Comparison of ENCODE assay signal across 2 fruit fly cellular contexts in the genomic region with DNA sequence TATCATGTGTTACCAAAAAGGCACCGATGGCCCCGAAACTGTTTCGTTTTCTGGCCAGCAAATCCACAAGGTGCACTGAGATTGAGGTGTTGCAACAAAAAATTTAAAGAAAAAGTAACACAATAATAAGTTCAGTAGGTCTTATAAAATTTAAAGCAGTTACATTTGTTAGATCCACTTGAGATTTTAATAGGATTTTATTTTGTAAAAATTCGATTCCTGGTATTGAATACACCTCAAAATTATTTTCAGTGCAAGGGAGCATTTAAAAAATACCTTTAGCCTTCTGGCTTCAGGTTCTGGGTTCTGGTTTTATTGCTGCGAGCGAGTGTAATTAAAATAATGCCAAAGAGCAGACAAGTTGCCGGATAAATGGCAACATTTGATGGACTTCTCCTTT.
A peak's percentile ranks its signal among the peaks of the same experiment; 100 is the strongest.
TF ChIP-seq lines count a peak whose summit lies in the region.

No protein-coding gene starts in this region.

TF ChIP-seq in whole organism, prepupa, 60 proteins besides CTCF, POLR2A, EP300 and RAD21 (continued from another document):
- TF ChIP-seq eg (GFP tag; IDR thresholded peaks at IDR 0.05; lab: Robert Waterston, UW), result no peak
- TF ChIP-seq Eip78C (GFP tag; lab: Kevin White, UChicago), result peak; percentile 89
- TF ChIP-seq CG10631 (GFP tag; optimal IDR thresholded peaks at IDR 0.05; lab: Kevin White, UChicago), result peak; percentile 59
- peak; percentile 7 for TF ChIP-seq Eip93F (GFP tag; optimal IDR thresholded peaks at IDR 0.05; lab: Kevin White, UChicago)
- TF ChIP-seq fd59A (GFP tag; optimal IDR thresholded peaks at IDR 0.05; lab: Kevin White, UChicago), result peak; percentile 41
- peak; percentile 34 for TF ChIP-seq CG6808 (GFP tag; optimal IDR thresholded peaks at IDR 0.05; lab: Kevin White, UChicago)
- no peak for TF ChIP-seq CG11294 (GFP tag; IDR thresholded peaks at IDR 0.05; lab: Robert Waterston, UW)
- TF ChIP-seq Sox102F (GFP tag; optimal IDR thresholded peaks at IDR 0.05; lab: Kevin White, UChicago), result peak; percentile 84
- TF ChIP-seq Ets96B (tag; optimal IDR thresholded peaks at IDR 0.05; lab: Kevin White, UChicago), result peak; percentile 67
- TF ChIP-seq CG16779 (tag; optimal IDR thresholded peaks at IDR 0.05; lab: Kevin White, UChicago), result no peak
- no peak for TF ChIP-seq salr (GFP tag; optimal IDR thresholded peaks at IDR 0.05; lab: Kevin White, UChicago)
- peak; percentile 43 for TF ChIP-seq achi (GFP tag; optimal IDR thresholded peaks at IDR 0.05; lab: Kevin White, UChicago)
- peak; percentile 74 for TF ChIP-seq vri (GFP tag; optimal IDR thresholded peaks at IDR 0.05; lab: Kevin White, UChicago)
- TF ChIP-seq Sox14 (GFP tag; optimal IDR thresholded peaks at IDR 0.05; lab: Kevin White, UChicago), result peak; percentile 61
- peak; percentile 52 for TF ChIP-seq CG10669 (GFP tag; optimal IDR thresholded peaks at IDR 0.05; lab: Kevin White, UChicago)
- peak; percentile 11 for TF ChIP-seq Sox15 (GFP tag; optimal IDR thresholded peaks at IDR 0.05; lab: Kevin White, UChicago)
- peak; percentile 24 for TF ChIP-seq CG11762 (GFP tag; optimal IDR thresholded peaks at IDR 0.05; lab: Kevin White, UChicago; ENCODE audit: insufficient read depth)
- TF ChIP-seq Ets21C (GFP tag; optimal IDR thresholded peaks at IDR 0.05; lab: Kevin White, UChicago), result peak; percentile 68
- TF ChIP-seq CG8632 (GFP tag; optimal IDR thresholded peaks at IDR 0.05; lab: Kevin White, UChicago), result peak; percentile 55
- peak; percentile 11 for TF ChIP-seq CG7368 (GFP tag; optimal IDR thresholded peaks at IDR 0.05; lab: Kevin White, UChicago)
- TF ChIP-seq CG6163 (GFP tag; IDR thresholded peaks at IDR 0.05; lab: Robert Waterston, UW), result peak; percentile 72
- TF ChIP-seq Blimp-1 (GFP tag; optimal IDR thresholded peaks at IDR 0.05; lab: Kevin White, UChicago), result peak; percentile 51
- no peak for TF ChIP-seq dac (GFP tag; optimal IDR thresholded peaks at IDR 0.05; lab: Kevin White, UChicago)
- peak; percentile 51 for TF ChIP-seq ss (GFP tag; optimal IDR thresholded peaks at IDR 0.05; lab: Kevin White, UChicago)
- no peak for TF ChIP-seq CG6276 (GFP tag; optimal IDR thresholded peaks at IDR 0.05; lab: Kevin White, UChicago)
- TF ChIP-seq Hr4 (GFP tag; optimal IDR thresholded peaks at IDR 0.05; lab: Kevin White, UChicago), result no peak
- no peak for TF ChIP-seq fkh (GFP tag; optimal IDR thresholded peaks at IDR 0.05; lab: Kevin White, UChicago)
- TF ChIP-seq Met (GFP tag; optimal IDR thresholded peaks at IDR 0.05; lab: Kevin White, UChicago), result peak; percentile 86
- peak; percentile 71 for TF ChIP-seq Eip75B (GFP tag; optimal IDR thresholded peaks at IDR 0.05; lab: Kevin White, UChicago)
- peak; percentile 83 for TF ChIP-seq topi (GFP tag; optimal IDR thresholded peaks at IDR 0.05; lab: Kevin White, UChicago)
- TF ChIP-seq CG34406 (GFP tag; optimal IDR thresholded peaks at IDR 0.05; lab: Kevin White, UChicago), result peak; percentile 59
- peak; percentile 90 for TF ChIP-seq esn (GFP tag; optimal IDR thresholded peaks at IDR 0.05; lab: Kevin White, UChicago)
- peak; percentile 52 for TF ChIP-seq dsx (GFP tag; optimal IDR thresholded peaks at IDR 0.05; lab: Kevin White, UChicago; ENCODE audit: poor library complexity, severe bottlenecking)
- TF ChIP-seq cyc (GFP tag; optimal IDR thresholded peaks at IDR 0.05; lab: Kevin White, UChicago), result peak; percentile 75
- peak; percentile 25 for TF ChIP-seq CG8319 (GFP tag; optimal IDR thresholded peaks at IDR 0.05; lab: Kevin White, UChicago)
- peak; percentile 77 for TF ChIP-seq CG6792 (GFP tag; optimal IDR thresholded peaks at IDR 0.05; lab: Kevin White, UChicago)

TF ChIP-seq in whole organism, wandering third instar larva, 38 proteins besides CTCF, POLR2A, EP300 and RAD21 (continued from another document):
- TF ChIP-seq Rel (GFP tag; optimal IDR thresholded peaks at IDR 0.05; lab: Kevin White, UChicago) (peak; percentile 23), Rel (tag; optimal IDR thresholded peaks at IDR 0.05; lab: Kevin White, UChicago) (peak; percentile 13)
